Fruit fly (Drosophila melanogaster) whole organism, pupa: ENCODE measurements around the gene CG13786.

ENCODE experiments used
- CG12605 ChIP-seq: fragments of 200-800 bp; sonication (Bioruptor generic); IDR thresholded peaks from 2 replicates; pipeline ENCODE4 v1.3.6; 2022; ENCODE audit warnings: missing biosample characterization, missing genetic modification characterization
- CG13204 ChIP-seq: fragments of 200-800 bp; sonication (Bioruptor generic); optimal IDR thresholded peaks from 2 replicates; lab custom pipeline; 2018; ENCODE audit warnings: missing biosample characterization, mild to moderate bottlenecking, missing genetic modification characterization, moderate library complexity
- CG14655 ChIP-seq: fragments of 200-800 bp; sonication (Bioruptor generic); optimal IDR thresholded peaks from 3 replicates; lab custom pipeline; 2017; ENCODE audit warnings: mild to moderate bottlenecking, missing biosample characterization, missing genetic modification reagents, missing genetic modification characterization
- CG15710 ChIP-seq: fragments of 200-800 bp; sonication (Bioruptor generic); optimal IDR thresholded peaks from 2 replicates; lab custom pipeline; 2018; ENCODE audit warnings: missing biosample characterization, mild to moderate bottlenecking, missing genetic modification characterization, moderate library complexity
- CG17806 ChIP-seq: fragments of 200-800 bp; sonication (Bioruptor generic); optimal IDR thresholded peaks from 2 replicates; lab custom pipeline; 2018; ENCODE audit warnings: missing biosample characterization, mild to moderate bottlenecking, missing genetic modification characterization, moderate library complexity
- CG34367 ChIP-seq: fragments of 200-800 bp; sonication (Bioruptor generic); optimal IDR thresholded peaks from 2 replicates; lab custom pipeline; 2018; ENCODE audit warnings: missing biosample characterization, mild to moderate bottlenecking, missing genetic modification characterization
- CG8301 ChIP-seq: fragments of 200-800 bp; sonication (Bioruptor generic); optimal IDR thresholded peaks from 2 replicates; lab custom pipeline; 2018; ENCODE audit warnings: missing biosample characterization, mild to moderate bottlenecking, missing genetic modification characterization
- CG9948 ChIP-seq: fragments of 200-800 bp; sonication (Bioruptor generic); optimal IDR thresholded peaks from 2 replicates; lab custom pipeline; 2018; ENCODE audit warnings: missing biosample characterization, mild to moderate bottlenecking, missing genetic modification characterization, moderate library complexity
- D1 ChIP-seq: fragments of 200-800 bp; sonication (Bioruptor generic); optimal IDR thresholded peaks from 2 replicates; lab custom pipeline; 2018; ENCODE audit warnings: missing biosample characterization, mild to moderate bottlenecking, missing genetic modification characterization, moderate library complexity
- Pif1A ChIP-seq: fragments of 200-800 bp; sonication (Bioruptor generic); optimal IDR thresholded peaks from 3 replicates; lab custom pipeline; 2016; ENCODE audit warnings: missing biosample characterization, missing genetic modification characterization
- fd96Ca ChIP-seq: fragments of 200-800 bp; sonication (Bioruptor generic); IDR thresholded peaks from 3 replicates; pipeline ENCODE4 v1.3.6; 2022; ENCODE audit warnings: missing biosample characterization, missing genetic modification characterization
- gl ChIP-seq: fragments of 200-800 bp; sonication (Bioruptor generic); optimal IDR thresholded peaks from 2 replicates; lab custom pipeline; 2018; ENCODE audit warnings: missing biosample characterization, mild to moderate bottlenecking, missing genetic modification characterization
- rn ChIP-seq: fragments of 200-800 bp; sonication (Bioruptor generic); IDR thresholded peaks from 2 replicates; pipeline ENCODE4 v1.3.6; 2022; ENCODE audit warnings: missing biosample characterization, missing genetic modification characterization

dm6 chr2L:7289880-7290279 is 37.1 kb upstream of the CG13786 start:
- TF ChIP-seq CG34367 (tag; lab: Kevin White, UChicago), result no peak
- no peak for TF ChIP-seq fd96Ca (GFP tag; lab: Robert Waterston, UW)
- TF ChIP-seq CG17806 (tag; lab: Kevin White, UChicago), result no peak
- no peak for TF ChIP-seq D1 (tag; lab: Kevin White, UChicago)
- no peak for TF ChIP-seq CG13204 (GFP tag; lab: Kevin White, UChicago)
- no peak for TF ChIP-seq gl (tag; lab: Kevin White, UChicago)
- no peak for TF ChIP-seq CG12605 (GFP tag; lab: Robert Waterston, UW)
- no peak for TF ChIP-seq Pif1A (GFP tag; lab: Kevin White, UChicago)
- no peak for TF ChIP-seq rn (GFP tag; lab: Robert Waterston, UW)
- no peak for TF ChIP-seq CG15710 (tag; lab: Kevin White, UChicago)
- no peak for TF ChIP-seq CG14655 (GFP tag; lab: Kevin White, UChicago)
- TF ChIP-seq CG8301 (tag; lab: Kevin White, UChicago), result no peak
- TF ChIP-seq CG9948 (tag; lab: Kevin White, UChicago), result no peak
